Fruit fly (Drosophila melanogaster) whole organism, prepupa: ENCODE data around the gene CG13716.

Source experiments
- Blimp-1 ChIP-seq: fragments of 200-800 bp; sonication (Bioruptor generic); optimal IDR thresholded peaks from 3 replicates; lab custom pipeline; 2017; ENCODE audit warnings: missing biosample characterization, missing genetic modification characterization, mild to moderate bottlenecking, moderate library complexity, missing genetic modification reagents
- CG10631 ChIP-seq: fragments of 200-800 bp; sonication (Bioruptor generic); optimal IDR thresholded peaks from 2 replicates; lab custom pipeline; 2016; ENCODE audit warnings: missing biosample characterization, missing genetic modification characterization
- CG10669 ChIP-seq: fragments of 200-800 bp; sonication (Bioruptor generic); optimal IDR thresholded peaks from 3 replicates; lab custom pipeline; 2018; ENCODE audit warnings: missing biosample characterization, mild to moderate bottlenecking, missing genetic modification characterization, moderate library complexity
- CG11294 ChIP-seq: fragments of 200-800 bp; sonication (Bioruptor generic); IDR thresholded peaks from 2 replicates; pipeline ENCODE4 v1.3.6; 2022; ENCODE audit warnings: missing biosample characterization, missing genetic modification characterization
- CG11902 ChIP-seq: fragments of 200-800 bp; sonication (Bioruptor generic); optimal IDR thresholded peaks from 3 replicates; lab custom pipeline; 2016; ENCODE audit warnings: missing biosample characterization, missing genetic modification characterization
- CG15336 ChIP-seq: fragments of 200-800 bp; sonication (Bioruptor generic); IDR thresholded peaks from 2 replicates; pipeline ENCODE4 v1.3.6; 2022; ENCODE audit warnings: missing biosample characterization, missing genetic modification characterization
- CG1621 ChIP-seq: fragments of 200-800 bp; sonication (Bioruptor generic); optimal IDR thresholded peaks from 3 replicates; lab custom pipeline; 2018; ENCODE audit warnings: missing biosample characterization, mild to moderate bottlenecking, missing genetic modification characterization
- CG16779 ChIP-seq: fragments of 200-800 bp; sonication (Bioruptor generic); optimal IDR thresholded peaks from 3 replicates; lab custom pipeline; 2017; ENCODE audit warnings: missing biosample characterization, mild to moderate bottlenecking, missing genetic modification characterization
- CG3032 ChIP-seq: fragments of 200-800 bp; optimal IDR thresholded peaks from 2 replicates; lab custom pipeline; 2019; ENCODE audit warnings: missing biosample characterization, mild to moderate bottlenecking, missing genetic modification characterization, moderate library complexity
- CG32006 ChIP-seq: fragments of 200-800 bp; sonication (Bioruptor generic); optimal IDR thresholded peaks from 3 replicates; lab custom pipeline; 2017; ENCODE audit warnings: missing biosample characterization, mild to moderate bottlenecking, missing genetic modification characterization
- CG34406 ChIP-seq: fragments of 200-800 bp; sonication (Bioruptor generic); optimal IDR thresholded peaks from 3 replicates; lab custom pipeline; 2016; ENCODE audit warnings: missing biosample characterization, missing genetic modification characterization
- CG3919 ChIP-seq: fragments of 200-800 bp; sonication (Bioruptor generic); optimal IDR thresholded peaks from 3 replicates; lab custom pipeline; 2016; ENCODE audit warnings: missing biosample characterization, missing genetic modification characterization
- CG4318 ChIP-seq: fragments of 200-800 bp; sonication (Bioruptor generic); optimal IDR thresholded peaks from 3 replicates; lab custom pipeline; 2017; ENCODE audit warnings: missing biosample characterization, mild to moderate bottlenecking, missing genetic modification characterization
- CG6163 ChIP-seq: fragments of 200-800 bp; sonication (Bioruptor generic); IDR thresholded peaks from 3 replicates; pipeline ENCODE4 v1.3.6; 2022; ENCODE audit warnings: missing biosample characterization, missing genetic modification characterization
- CG6276 ChIP-seq: fragments of 200-800 bp; sonication (Bioruptor generic); optimal IDR thresholded peaks from 2 replicates; lab custom pipeline; 2017; ENCODE audit warnings: missing biosample characterization, mild to moderate bottlenecking, missing genetic modification characterization
- CG6792 ChIP-seq: fragments of 200-800 bp; sonication (Bioruptor generic); optimal IDR thresholded peaks from 3 replicates; lab custom pipeline; 2016; ENCODE audit warnings: missing biosample characterization, missing genetic modification characterization
- CG6854 ChIP-seq: fragments of 200-800 bp; sonication (Bioruptor generic); optimal IDR thresholded peaks from 2 replicates; lab custom pipeline; 2017; ENCODE audit warnings: missing biosample characterization, mild to moderate bottlenecking, missing genetic modification characterization
- CG7368 ChIP-seq: fragments of 200-800 bp; sonication (Bioruptor generic); optimal IDR thresholded peaks from 3 replicates; lab custom pipeline; 2016; ENCODE audit warnings: missing biosample characterization, missing genetic modification characterization
- CG8119 ChIP-seq: fragments of 200-800 bp; sonication (Bioruptor generic); IDR thresholded peaks from 3 replicates; pipeline ENCODE4 v1.3.6; 2022; ENCODE audit warnings: missing biosample characterization, missing genetic modification characterization
- CG8319 ChIP-seq: fragments of 200-800 bp; sonication (Bioruptor generic); optimal IDR thresholded peaks from 3 replicates; lab custom pipeline; 2016; ENCODE audit warnings: missing biosample characterization, missing genetic modification characterization
- Eip78C ChIP-seq: fragments of 200-800 bp; sonication (Bioruptor generic); peaks from one replicate; lab custom pipeline; 2016; ENCODE audit warnings: missing biosample characterization, missing genetic modification characterization
- Eip93F ChIP-seq: fragments of 200-800 bp; sonication (Bioruptor generic); optimal IDR thresholded peaks from 2 replicates; lab custom pipeline; 2016; ENCODE audit warnings: missing biosample characterization, mild to moderate bottlenecking, missing genetic modification characterization
- Gug ChIP-seq: fragments of 200-800 bp; sonication (Bioruptor generic); IDR thresholded peaks from 2 replicates; pipeline ENCODE4 v1.3.6; 2022; ENCODE audit warnings: missing biosample characterization, missing genetic modification characterization
- Hr38 ChIP-seq: sonication (Bioruptor generic); optimal IDR thresholded peaks from 2 replicates; lab custom pipeline; 2016; ENCODE audit warnings: missing biosample characterization, missing genetic modification characterization
- Hr4 ChIP-seq: fragments of 200-800 bp; sonication (Bioruptor generic); optimal IDR thresholded peaks from 3 replicates; lab custom pipeline; 2016; ENCODE audit warnings: missing biosample characterization, missing genetic modification characterization
- Lpt ChIP-seq: fragments of 200-800 bp; sonication (Bioruptor generic); optimal IDR thresholded peaks from 3 replicates; lab custom pipeline; 2016; ENCODE audit warnings: missing biosample characterization, missing genetic modification characterization
- Met ChIP-seq: fragments of 200-800 bp; sonication (Bioruptor generic); optimal IDR thresholded peaks from 3 replicates; lab custom pipeline; 2016; ENCODE audit warnings: missing biosample characterization, missing genetic modification characterization
- OdsH ChIP-seq: fragments of 200-800 bp; sonication (Bioruptor generic); optimal IDR thresholded peaks from 3 replicates; lab custom pipeline; 2016; ENCODE audit warnings: missing biosample characterization, missing genetic modification characterization
- Smox ChIP-seq: fragments of 200-800 bp; sonication (Bioruptor generic); optimal IDR thresholded peaks from 3 replicates; lab custom pipeline; 2016; ENCODE audit warnings: missing biosample characterization, missing genetic modification characterization
- Sox102F ChIP-seq: fragments of 200-800 bp; sonication (Bioruptor generic); optimal IDR thresholded peaks from 2 replicates; lab custom pipeline; 2016; ENCODE audit warnings: missing biosample characterization, mild to moderate bottlenecking, missing genetic modification characterization
- Sox14 ChIP-seq: fragments of 200-800 bp; sonication (Bioruptor generic); optimal IDR thresholded peaks from 3 replicates; lab custom pipeline; 2016; ENCODE audit warnings: missing biosample characterization, missing genetic modification characterization
- Sox15 ChIP-seq: fragments of 200-800 bp; sonication (Bioruptor generic); optimal IDR thresholded peaks from 3 replicates; lab custom pipeline; 2016; ENCODE audit warnings: missing biosample characterization, missing genetic modification characterization
- acj6 ChIP-seq: fragments of 200-800 bp; sonication (Bioruptor generic); optimal IDR thresholded peaks from 3 replicates; lab custom pipeline; 2016; ENCODE audit warnings: missing biosample characterization, missing genetic modification characterization
- cyc ChIP-seq: fragments of 200-800 bp; sonication (Bioruptor generic); optimal IDR thresholded peaks from 3 replicates; lab custom pipeline; 2016; ENCODE audit warnings: missing biosample characterization, missing genetic modification characterization
- dac ChIP-seq: fragments of 200-800 bp; sonication (Bioruptor generic); optimal IDR thresholded peaks from 2 replicates; lab custom pipeline; 2017; ENCODE audit warnings: missing biosample characterization, mild to moderate bottlenecking, missing genetic modification characterization
- dsx ChIP-seq: fragments of 200-800 bp; optimal IDR thresholded peaks from 3 replicates; lab custom pipeline; 2019; ENCODE audit warnings: missing biosample characterization, mild to moderate bottlenecking, missing genetic modification characterization, moderate library complexity; ENCODE audit not compliant: poor library complexity, severe bottlenecking
- eg ChIP-seq: fragments of 200-800 bp; sonication (Bioruptor generic); IDR thresholded peaks from 3 replicates; pipeline ENCODE4 v1.3.6; 2022; ENCODE audit warnings: missing biosample characterization, missing genetic modification characterization
- esn ChIP-seq: fragments of 200-800 bp; sonication (Bioruptor generic); optimal IDR thresholded peaks from 2 replicates; lab custom pipeline; 2016; ENCODE audit warnings: missing biosample characterization, mild to moderate bottlenecking, missing genetic modification characterization, moderate library complexity
- fd59A ChIP-seq: fragments of 200-800 bp; sonication (Bioruptor generic); optimal IDR thresholded peaks from 2 replicates; lab custom pipeline; 2017; ENCODE audit warnings: missing biosample characterization, mild to moderate bottlenecking, missing genetic modification characterization, missing genetic modification reagents
- fd85E ChIP-seq: fragments of 200-800 bp; sonication (Bioruptor generic); optimal IDR thresholded peaks from 3 replicates; lab custom pipeline; 2016; ENCODE audit warnings: missing biosample characterization, missing genetic modification characterization
- fkh ChIP-seq: fragments of 200-800 bp; sonication (Bioruptor generic); optimal IDR thresholded peaks from 3 replicates; lab custom pipeline; 2017; ENCODE audit warnings: missing biosample characterization, mild to moderate bottlenecking, missing genetic modification characterization, moderate library complexity
- lz ChIP-seq: fragments of 200-800 bp; sonication (Bioruptor generic); optimal IDR thresholded peaks from 3 replicates; lab custom pipeline; 2016; ENCODE audit warnings: missing biosample characterization, missing genetic modification characterization
- pdm3 ChIP-seq: fragments of 200-800 bp; sonication (Bioruptor generic); optimal IDR thresholded peaks from 3 replicates; lab custom pipeline; 2016; ENCODE audit warnings: missing biosample characterization, missing genetic modification characterization
- spab ChIP-seq: fragments of 200-800 bp; sonication (Bioruptor generic); optimal IDR thresholded peaks from 2 replicates; lab custom pipeline; 2017; ENCODE audit warnings: missing biosample characterization, mild to moderate bottlenecking, missing genetic modification characterization, missing genetic modification reagents
- ss ChIP-seq, 2 experiments: fragments of 200-800 bp; sonication (Bioruptor generic); optimal IDR thresholded peaks; 2 replicates in 1 of 2; 3 replicates in 1 of 2; lab custom pipeline; 2017 to 2018; ENCODE audit warnings: mild to moderate bottlenecking in 2 of 2, missing biosample characterization in 2 of 2, missing genetic modification characterization in 2 of 2, moderate library complexity in 1 of 2
- svp ChIP-seq: fragments of 200-800 bp; sonication (Bioruptor generic); peaks from one replicate; lab custom pipeline; 2016; ENCODE audit warnings: missing biosample characterization, missing genetic modification characterization
- topi ChIP-seq: fragments of 200-800 bp; sonication (Bioruptor generic); optimal IDR thresholded peaks from 3 replicates; lab custom pipeline; 2016; ENCODE audit warnings: missing biosample characterization, missing genetic modification characterization
- vri ChIP-seq: fragments of 200-800 bp; sonication (Bioruptor generic); optimal IDR thresholded peaks from 3 replicates; lab custom pipeline; 2016; ENCODE audit warnings: missing biosample characterization, mild to moderate bottlenecking, missing genetic modification characterization

The CG13716 gene

DNA sequence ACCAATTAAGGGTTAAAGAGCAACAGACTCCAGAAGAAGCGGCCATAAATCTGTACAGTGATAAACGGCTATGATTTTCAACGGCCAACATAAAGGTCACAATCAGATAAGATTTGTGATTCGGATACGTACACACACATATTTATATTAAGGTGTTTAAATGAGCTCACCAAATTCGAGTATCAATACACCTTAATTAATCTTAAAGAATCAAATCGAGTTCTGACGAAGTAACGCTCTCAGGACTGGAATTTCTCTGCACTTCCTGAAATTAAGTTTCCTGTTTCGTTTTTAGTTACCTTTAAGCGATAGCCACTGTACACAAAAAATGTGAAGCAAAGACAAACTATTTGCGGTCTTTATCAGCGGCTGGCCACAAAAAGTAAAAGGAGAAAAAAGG lies 10.7 kb downstream of the CG13716 start (continued):
- TF ChIP-seq dsx (GFP tag; lab: Kevin White, UChicago) (peak; percentile 41), cyc (GFP tag; lab: Kevin White, UChicago) (peak; percentile 32), CG4318 (peak; percentile 69), CG32006 (GFP tag; lab: Kevin White, UChicago) (peak; percentile 85), CG6792 (GFP tag; lab: Kevin White, UChicago) (peak; percentile 27), CG10631 (peak; percentile 54), ss (GFP tag; optimal IDR thresholded peaks at IDR 0.05; lab: Kevin White, UChicago) (no peak), CG16779 (tag; lab: Kevin White, UChicago) (no peak), Blimp-1 (GFP tag; lab: Kevin White, UChicago) (no peak), Lpt (GFP tag; lab: Kevin White, UChicago) (peak; percentile 41), CG34406 (GFP tag; lab: Kevin White, UChicago) (peak; percentile 16), Sox15 (GFP tag; lab: Kevin White, UChicago) (peak; percentile 32), Hr4 (GFP tag; lab: Kevin White, UChicago) (peak; percentile 83), CG6163 (GFP tag; lab: Robert Waterston, UW) (peak; percentile 54; the same call in 2 of the 3 replicates), CG6854 (GFP tag; lab: Kevin White, UChicago) (no peak), pdm3 (GFP tag; lab: Kevin White, UChicago) (peak; percentile 73), CG10669 (GFP tag; lab: Kevin White, UChicago) (peak; percentile 64), acj6 (GFP tag; lab: Kevin White, UChicago) (peak; percentile 69), fkh (GFP tag; lab: Kevin White, UChicago) (no peak), esn (peak; percentile 26), Eip93F (GFP tag; lab: Kevin White, UChicago) (no peak), OdsH (GFP tag; lab: Kevin White, UChicago) (peak; percentile 78), lz (GFP tag; lab: Kevin White, UChicago) (peak; percentile 22), CG11902 (GFP tag; lab: Kevin White, UChicago) (peak; percentile 12), CG15336 (GFP tag; lab: Robert Waterston, UW) (peak; percentile 79), CG11294 (GFP tag; lab: Robert Waterston, UW) (0 out of 2 replicates have a peak, but pooled peaks have one; percentile 20), topi (GFP tag; lab: Kevin White, UChicago) (peak; percentile 33), Eip78C (GFP tag; lab: Kevin White, UChicago) (peak; percentile 87), CG6276 (peak; percentile 52)

dm6 chr3L:4623035-4623580 lies 11.5 kb downstream of the CG13716 start:
- TF ChIP-seq svp (no peak), fd59A (GFP tag; lab: Kevin White, UChicago) (no peak), Smox (GFP tag; lab: Kevin White, UChicago) (no peak), CG3919 (no peak), Blimp-1 (GFP tag; lab: Kevin White, UChicago) (no peak), CG11294 (GFP tag; lab: Robert Waterston, UW) (no peak), pdm3 (GFP tag; lab: Kevin White, UChicago) (no peak), ss (GFP tag; optimal IDR thresholded peaks at IDR 0.05; lab: Kevin White, UChicago) (peak in 1 of 2 experiments; percentile 18), CG32006 (GFP tag; lab: Kevin White, UChicago) (no peak), Sox102F (GFP tag; lab: Kevin White, UChicago) (no peak), Gug (GFP tag; lab: Robert Waterston, UW) (no peak), cyc (GFP tag; lab: Kevin White, UChicago) (no peak), CG8119 (GFP tag; lab: Robert Waterston, UW) (no peak), CG3032 (tag; lab: Kevin White, UChicago) (no peak), CG7368 (GFP tag; lab: Kevin White, UChicago) (no peak), CG6163 (GFP tag; lab: Robert Waterston, UW) (peak; percentile 67; the same call in 2 of the 3 replicates), eg (GFP tag; lab: Robert Waterston, UW) (no peak), acj6 (GFP tag; lab: Kevin White, UChicago) (no peak), CG10631 (no peak), Lpt (GFP tag; lab: Kevin White, UChicago) (peak; percentile 7), fkh (GFP tag; lab: Kevin White, UChicago) (no peak), CG4318 (no peak), vri (GFP tag; lab: Kevin White, UChicago) (no peak), CG8319 (GFP tag; lab: Kevin White, UChicago) (no peak), esn (no peak), CG6854 (GFP tag; lab: Kevin White, UChicago) (no peak), Met (GFP tag; lab: Kevin White, UChicago) (no peak), Hr38 (no peak), CG1621 (tag; lab: Kevin White, UChicago) (no peak), fd85E (GFP tag; lab: Kevin White, UChicago) (no peak), dac (no peak), Sox14 (GFP tag; lab: Kevin White, UChicago) (peak; percentile 63), spab (GFP tag; lab: Kevin White, UChicago) (no peak)
